Worm (Caenorhabditis elegans) whole organism, midembryonic: ENCODE results near the gene nhr-127.

Experiments
- cog-1 ChIP-seq: sonication (generic microtip); optimal IDR thresholded peaks from 2 replicates; lab custom pipeline; 2016; ENCODE audit warnings: missing genetic modification characterization, missing compliant biosample characterization
- ref-1 ChIP-seq: fragments of 200-800 bp; sonication (Bioruptor generic); conservative IDR thresholded peaks from 2 replicates; pipeline ENCODE4 v1.3.6; 2022; ENCODE audit warnings: missing genetic modification reagents, missing genetic modification characterization, missing compliant biosample characterization
- tab-1 ChIP-seq: fragments of 200-800 bp; sonication (Bioruptor generic); IDR thresholded peaks from 2 replicates; pipeline ENCODE4 v1.3.6; 2022; ENCODE audit warnings: missing genetic modification characterization, missing compliant biosample characterization

DNA sequence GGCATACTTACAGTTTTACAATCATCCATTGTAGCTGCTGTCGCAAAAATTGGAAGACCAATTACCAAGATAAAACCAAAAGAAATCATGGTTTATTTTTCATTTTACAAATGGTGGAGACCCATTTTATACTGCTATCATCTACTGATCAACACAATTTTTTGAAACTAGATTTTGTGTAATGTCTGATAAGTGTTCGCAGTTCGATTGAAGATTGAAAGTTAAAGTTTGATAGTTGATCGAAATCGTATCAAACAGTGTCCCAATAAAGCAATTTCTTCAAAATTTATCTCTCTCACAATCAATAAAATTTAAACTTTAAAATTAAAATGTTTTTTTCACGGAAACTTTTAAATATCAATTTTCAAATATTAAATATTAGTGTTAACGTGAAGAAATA lies 11.3 kb downstream of the nhr-127 start, which contains the start of gene T13F3.6:
- TF ChIP-seq ref-1 (GFP tag; lab: Robert Waterston, UW) (no peak), cog-1 (tag; lab: Kevin White, UChicago) (no peak), tab-1 (no peak)
